Fruit fly (Drosophila melanogaster) whole organism, embryonic: ENCODE measurements around the gene Uba4.

Experiments
- Antp ChIP-seq: fragments of 200-800 bp; sonication (Bioruptor generic); optimal IDR thresholded peaks from 3 replicates; lab custom pipeline; 2016; ENCODE audit warnings: missing biosample characterization, missing genetic modification characterization
- Awh ChIP-seq: fragments of 200-800 bp; sonication (Bioruptor generic); IDR thresholded peaks from 2 replicates; pipeline ENCODE4, ENCODE4 v1.3.6; 2022; ENCODE audit warnings: missing biosample characterization, missing genetic modification characterization
- B-H2 ChIP-seq: fragments of 200-800 bp; sonication (Bioruptor generic); optimal IDR thresholded peaks from 2 replicates; lab custom pipeline; 2018; ENCODE audit warnings: missing biosample characterization, mild to moderate bottlenecking, missing genetic modification characterization
- CG10274 ChIP-seq: fragments of 200-800 bp; sonication (Bioruptor generic); optimal IDR thresholded peaks from 3 replicates; lab custom pipeline; 2017; ENCODE audit warnings: missing biosample characterization, mild to moderate bottlenecking, missing genetic modification characterization
- CG10654 ChIP-seq: fragments of 200-800 bp; sonication (Bioruptor generic); optimal IDR thresholded peaks from 2 replicates; lab custom pipeline; 2016; ENCODE audit warnings: missing biosample characterization, missing genetic modification characterization
- CG12104 ChIP-seq: fragments of 200-800 bp; sonication (Bioruptor generic); optimal IDR thresholded peaks from 3 replicates; lab custom pipeline; 2016; ENCODE audit warnings: missing biosample characterization, missing genetic modification characterization
- CG12155 ChIP-seq: fragments of 200-800 bp; sonication (Bioruptor generic); optimal IDR thresholded peaks from 3 replicates; lab custom pipeline; 2016; ENCODE audit warnings: missing biosample characterization, missing genetic modification characterization
- CG13123 ChIP-seq: fragments of 200-800 bp; sonication (Bioruptor generic); optimal IDR thresholded peaks from 2 replicates; lab custom pipeline; 2016; ENCODE audit warnings: missing biosample characterization, missing genetic modification characterization
- CG13424 ChIP-seq: fragments of 200-800 bp; sonication (Bioruptor generic); optimal IDR thresholded peaks from 2 replicates; lab custom pipeline; 2019; ENCODE audit warnings: missing biosample characterization, mild to moderate bottlenecking, missing genetic modification characterization, moderate library complexity
- CG1647 ChIP-seq: fragments of 200-800 bp; sonication (Bioruptor generic); optimal IDR thresholded peaks from 3 replicates; lab custom pipeline; 2016; ENCODE audit warnings: missing biosample characterization, missing genetic modification characterization
- CG16863 ChIP-seq: fragments of 200-800 bp; sonication (Bioruptor generic); optimal IDR thresholded peaks from 3 replicates; lab custom pipeline; 2016; ENCODE audit warnings: missing biosample characterization, missing genetic modification characterization
- CG17568 ChIP-seq: fragments of 200-800 bp; sonication (Bioruptor generic); optimal IDR thresholded peaks from 2 replicates; lab custom pipeline; 2018; ENCODE audit warnings: missing biosample characterization, mild to moderate bottlenecking, missing genetic modification characterization, moderate library complexity
- CG18011 ChIP-seq: fragments of 200-800 bp; sonication (Bioruptor generic); optimal IDR thresholded peaks from 2 replicates; lab custom pipeline; 2017; ENCODE audit warnings: missing biosample characterization, missing genetic modification characterization, mild to moderate bottlenecking, moderate library complexity, missing genotype
- CG30020 ChIP-seq: fragments of 200-800 bp; optimal IDR thresholded peaks from 2 replicates; lab custom pipeline; 2019; ENCODE audit warnings: missing biosample characterization, mild to moderate bottlenecking, missing genetic modification characterization, moderate library complexity
- CG32532 ChIP-seq: fragments of 200-800 bp; sonication (Bioruptor generic); IDR thresholded peaks from 2 replicates; pipeline ENCODE4 v1.3.6; 2022; ENCODE audit warnings: missing biosample characterization, missing genetic modification characterization
- CG33213 ChIP-seq: fragments of 200-800 bp; sonication (Bioruptor generic); optimal IDR thresholded peaks from 3 replicates; lab custom pipeline; 2016; ENCODE audit warnings: missing biosample characterization, missing genetic modification characterization
- CG3726 ChIP-seq: fragments of 200-800 bp; sonication (Bioruptor generic); IDR thresholded peaks from 3 replicates; pipeline ENCODE4, ENCODE4 v1.3.6; 2022; ENCODE audit warnings: missing biosample characterization, missing genetic modification characterization
- CG6854 ChIP-seq: fragments of 200-800 bp; sonication (Bioruptor generic); optimal IDR thresholded peaks from 3 replicates; lab custom pipeline; 2017; ENCODE audit warnings: missing biosample characterization, mild to moderate bottlenecking, missing genetic modification characterization
- CG7928 ChIP-seq: fragments of 200-800 bp; sonication (Bioruptor generic); optimal IDR thresholded peaks from 2 replicates; lab custom pipeline; 2017; ENCODE audit warnings: missing biosample characterization, mild to moderate bottlenecking, missing genetic modification characterization
- CG8359 ChIP-seq: fragments of 200-800 bp; sonication (Bioruptor generic); optimal IDR thresholded peaks from 2 replicates; lab custom pipeline; 2017; ENCODE audit warnings: missing biosample characterization, mild to moderate bottlenecking, missing genetic modification characterization, borderline replicate concordance
- CG9609 ChIP-seq: fragments of 200-800 bp; sonication (Bioruptor generic); optimal IDR thresholded peaks from 3 replicates; lab custom pipeline; 2016; ENCODE audit warnings: missing biosample characterization, missing genetic modification characterization
- CG9932 ChIP-seq: fragments of 200-800 bp; sonication (Bioruptor generic); IDR thresholded peaks from 2 replicates; pipeline ENCODE4 v1.3.6; 2022; ENCODE audit warnings: missing biosample characterization, missing genetic modification characterization
- Dbx ChIP-seq: fragments of 200-800 bp; sonication (Bioruptor generic); IDR thresholded peaks from 3 replicates; pipeline ENCODE4 v1.3.6; 2022; ENCODE audit warnings: missing biosample characterization, missing genetic modification characterization
- Dfd ChIP-seq, 2 experiments: fragments of >200 bp; optimal IDR thresholded peaks; 2 replicates each; lab custom pipeline; 2017; ENCODE audit warnings: missing biosample characterization in 2 of 2, missing genetic modification characterization in 2 of 2
- Fer1 ChIP-seq: fragments of 200-800 bp; sonication (Bioruptor generic); optimal IDR thresholded peaks from 2 replicates; lab custom pipeline; 2017; ENCODE audit warnings: missing biosample characterization, mild to moderate bottlenecking, missing genetic modification characterization
- Hr78 ChIP-seq, 2 experiments: fragments of 200-800 bp in 1 of 2; fragments of >200 bp in 1 of 2; sonication (Bioruptor generic) in 1 of 2; optimal IDR thresholded peaks; 2 replicates each; lab custom pipeline; 2017 to 2019; ENCODE audit warnings: missing biosample characterization in 2 of 2, missing genetic modification characterization in 2 of 2, mild to moderate bottlenecking in 1 of 2, moderate library complexity in 1 of 2
- Nf-YB ChIP-seq: fragments of 200-800 bp; sonication (Bioruptor generic); optimal IDR thresholded peaks from 3 replicates; lab custom pipeline; 2019; ENCODE audit warnings: missing biosample characterization, mild to moderate bottlenecking, missing genetic modification characterization, moderate library complexity
- Oli ChIP-seq: fragments of 200-800 bp; sonication (Bioruptor generic); optimal IDR thresholded peaks from 2 replicates; lab custom pipeline; 2018; ENCODE audit warnings: missing biosample characterization, mild to moderate bottlenecking, missing genetic modification characterization, moderate library complexity
- Opbp ChIP-seq: fragments of 200-800 bp; sonication (Bioruptor generic); IDR thresholded peaks from 3 replicates; pipeline ENCODE4 v1.3.6; 2022; ENCODE audit warnings: missing biosample characterization, missing genetic modification characterization; ENCODE audit not compliant: partially characterized antibody
- Sin3A ChIP-seq: fragments of >200 bp; optimal IDR thresholded peaks from 2 replicates; lab custom pipeline; 2018
- Sox100B ChIP-seq: fragments of 200-800 bp; sonication (Bioruptor generic); optimal IDR thresholded peaks from 3 replicates; lab custom pipeline; 2018; ENCODE audit warnings: missing biosample characterization, mild to moderate bottlenecking, missing genetic modification characterization
- Sox102F ChIP-seq: fragments of 200-800 bp; sonication (Bioruptor generic); optimal IDR thresholded peaks from 2 replicates; lab custom pipeline; 2018; ENCODE audit warnings: missing biosample characterization, mild to moderate bottlenecking, missing genetic modification characterization, moderate library complexity
- Sry-δ ChIP-seq: fragments of 200-800 bp; sonication (Bioruptor generic); optimal IDR thresholded peaks from 2 replicates; lab custom pipeline; 2016; ENCODE audit warnings: missing biosample characterization, missing genetic modification characterization
- Vsx1 ChIP-seq: fragments of 200-800 bp; sonication (Bioruptor generic); optimal IDR thresholded peaks from 2 replicates; lab custom pipeline; 2017; ENCODE audit warnings: missing biosample characterization, mild to moderate bottlenecking, missing genetic modification characterization, missing genetic modification reagents
- ac ChIP-seq: fragments of 200-800 bp; sonication (Bioruptor generic); optimal IDR thresholded peaks from 3 replicates; lab custom pipeline; 2017; ENCODE audit warnings: missing biosample characterization, mild to moderate bottlenecking, missing genetic modification characterization
- ato ChIP-seq: fragments of 200-800 bp; sonication (Bioruptor generic); IDR thresholded peaks from 2 replicates; pipeline ENCODE4 v1.3.6; 2022; ENCODE audit warnings: missing biosample characterization, missing genetic modification characterization; ENCODE audit not compliant: partially characterized antibody
- gro ChIP-seq: fragments of 200-800 bp; sonication (Bioruptor generic); optimal IDR thresholded peaks from 2 replicates; lab custom pipeline; 2016; ENCODE audit warnings: missing biosample characterization, missing genetic modification characterization
- lola ChIP-seq, 3 experiments: fragments of >200 bp in 2 of 3; fragments of 200-800 bp in 1 of 3; sonication (Bioruptor generic) in 1 of 3; optimal IDR thresholded peaks; 2 replicates each; lab custom pipeline; 2017 to 2019; ENCODE audit warnings: missing biosample characterization in 3 of 3, missing genetic modification characterization in 3 of 3, mild to moderate bottlenecking in 1 of 3, moderate library complexity in 1 of 3
- odd ChIP-seq: fragments of 200-800 bp; sonication (Bioruptor generic); optimal IDR thresholded peaks from 2 replicates; lab custom pipeline; 2017; ENCODE audit warnings: missing biosample characterization, mild to moderate bottlenecking, missing genetic modification characterization
- onecut ChIP-seq: fragments of 200-800 bp; sonication (Bioruptor generic); IDR thresholded peaks from 2 replicates; pipeline ENCODE4 v1.3.6; 2022; ENCODE audit warnings: missing biosample characterization, missing genetic modification characterization
- p53 ChIP-seq: fragments of 200-800 bp; sonication (Bioruptor generic); optimal IDR thresholded peaks from 2 replicates; lab custom pipeline; 2016; ENCODE audit warnings: missing biosample characterization, missing genetic modification characterization
- row ChIP-seq: fragments of 200-800 bp; sonication (Bioruptor generic); IDR thresholded peaks from 3 replicates; pipeline ENCODE4 v1.3.6; 2022; ENCODE audit warnings: missing biosample characterization, missing genetic modification characterization
- sens ChIP-seq: fragments of 200-800 bp; sonication (Bioruptor generic); peaks from one replicate; lab custom pipeline; 2016; ENCODE audit warnings: missing biosample characterization, missing genetic modification characterization
- stwl ChIP-seq: fragments of 200-800 bp; sonication (Bioruptor generic); optimal IDR thresholded peaks from 3 replicates; lab custom pipeline; 2018; ENCODE audit warnings: missing biosample characterization, mild to moderate bottlenecking, missing genetic modification characterization, moderate library complexity
- tap ChIP-seq: fragments of 200-800 bp; optimal IDR thresholded peaks from 3 replicates; lab custom pipeline; 2019; ENCODE audit warnings: missing biosample characterization, mild to moderate bottlenecking, missing genetic modification characterization, moderate library complexity
- tin ChIP-seq: fragments of 200-800 bp; sonication (Bioruptor generic); optimal IDR thresholded peaks from 3 replicates; lab custom pipeline; 2016; ENCODE audit warnings: missing biosample characterization, missing genetic modification characterization
- tup ChIP-seq: fragments of 200-800 bp; sonication (Bioruptor generic); optimal IDR thresholded peaks from 2 replicates; lab custom pipeline; 2016; ENCODE audit warnings: missing biosample characterization, mild to moderate bottlenecking, missing genetic modification characterization, moderate library complexity
- twi ChIP-seq: fragments of 200-800 bp; optimal IDR thresholded peaks from 2 replicates; lab custom pipeline; 2019; ENCODE audit warnings: missing biosample characterization, mild to moderate bottlenecking, missing genetic modification characterization, moderate library complexity
- tx ChIP-seq: fragments of 200-800 bp; sonication (Bioruptor generic); optimal IDR thresholded peaks from 2 replicates; lab custom pipeline; 2016; ENCODE audit warnings: missing biosample characterization, missing genetic modification characterization
- wek ChIP-seq: fragments of 200-800 bp; sonication (Bioruptor generic); optimal IDR thresholded peaks from 3 replicates; lab custom pipeline; 2018; ENCODE audit warnings: missing biosample characterization, mild to moderate bottlenecking, missing genetic modification characterization, moderate library complexity

Uba4 gene

DNA sequence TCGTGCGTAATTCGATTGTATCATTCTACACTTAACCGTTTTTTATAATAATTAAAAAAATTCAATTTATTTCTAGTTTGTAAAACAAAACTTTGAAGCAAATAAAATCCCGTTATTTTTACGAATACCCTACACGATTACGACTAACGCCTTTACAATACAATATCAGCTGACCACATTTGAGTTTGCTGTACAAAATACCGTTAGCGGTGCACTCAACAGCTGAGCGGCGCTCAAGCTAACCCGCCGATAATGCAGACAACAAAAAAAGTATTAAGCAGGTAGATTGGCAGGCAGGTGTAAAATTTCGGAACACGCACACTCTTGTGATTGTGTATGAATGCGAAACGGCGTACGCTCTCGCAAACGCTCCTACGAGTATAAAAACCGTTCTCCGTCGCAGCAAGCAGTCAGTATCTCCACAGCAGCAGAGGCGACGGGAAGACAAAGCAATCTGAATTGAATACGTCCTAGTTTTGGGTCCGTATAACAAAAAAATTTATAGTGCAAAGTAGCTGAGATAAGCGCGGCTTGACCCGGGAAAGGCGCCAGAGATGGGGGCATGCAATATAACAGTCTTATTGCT is 4.6 kb downstream of the Uba4 start, which contains the start of gene Acer (continued):
- peak; percentile 37 for TF ChIP-seq CG10274 (GFP tag; lab: Kevin White, UChicago)
- TF ChIP-seq row, result peak; percentile 34; the same call in 1 of the 3 replicates
- TF ChIP-seq Opbp (GFP tag; lab: Robert Waterston, UW), result peak; percentile 42; the same call in 2 of the 3 replicates
- peak in 1 of 2 experiments; percentile 87 for TF ChIP-seq Hr78 (GFP tag; optimal IDR thresholded peaks at IDR 0.05; lab: Kevin White, UChicago)
- TF ChIP-seq Sox102F (GFP tag; lab: Kevin White, UChicago), result peak; percentile 24
- TF ChIP-seq tin (GFP tag; lab: Kevin White, UChicago), result peak; percentile 3
- TF ChIP-seq ac (GFP tag; lab: Kevin White, UChicago), result peak; percentile 78
- no peak for TF ChIP-seq CG9609 (GFP tag; lab: Kevin White, UChicago)
- TF ChIP-seq Sry-δ (GFP tag; lab: Kevin White, UChicago), result no peak
- no peak for TF ChIP-seq lola (GFP tag; optimal IDR thresholded peaks at IDR 0.05; lab: Kevin White, UChicago)
- TF ChIP-seq CG12104, result no peak
- no peak for TF ChIP-seq CG17568 (GFP tag; lab: Kevin White, UChicago)
- TF ChIP-seq CG32532, result 0 out of 2 replicates have a peak, but pooled peaks have one; percentile 21
- TF ChIP-seq Antp (GFP tag; lab: Kevin White, UChicago), result no peak
- peak; percentile 95 for TF ChIP-seq wek (GFP tag; lab: Kevin White, UChicago)
- TF ChIP-seq ato (GFP tag; lab: Robert Waterston, UW), result no peak; the same call in 1 of the 2 replicates
- peak; percentile 11; the same call in 1 of the 2 replicates for TF ChIP-seq onecut (GFP tag; lab: Robert Waterston, UW)
- no peak for TF ChIP-seq CG9932 (GFP tag; lab: Robert Waterston, UW)
- TF ChIP-seq CG1647 (GFP tag; lab: Kevin White, UChicago), result no peak
- no peak for TF ChIP-seq tup (GFP tag; lab: Kevin White, UChicago)
- no peak for TF ChIP-seq tap
- TF ChIP-seq twi, result no peak
- TF ChIP-seq CG8359, result no peak
- no peak for TF ChIP-seq tx (GFP tag; lab: Kevin White, UChicago)
- TF ChIP-seq CG33213 (GFP tag; lab: Kevin White, UChicago), result no peak
- TF ChIP-seq CG12155 (GFP tag; lab: Kevin White, UChicago), result no peak
- TF ChIP-seq Awh (GFP tag; lab: Robert Waterston, UW), result no peak
- TF ChIP-seq odd (GFP tag; lab: Kevin White, UChicago), result no peak
- TF ChIP-seq stwl, result peak; percentile 54
- no peak for TF ChIP-seq Dbx (GFP tag; lab: Robert Waterston, UW)
- no peak for TF ChIP-seq CG3726 (GFP tag; lab: Robert Waterston, UW)
- TF ChIP-seq Sin3A, result no peak
- peak; percentile 24 for TF ChIP-seq gro (GFP tag; lab: Kevin White, UChicago)
- TF ChIP-seq CG13424 (tag; lab: Kevin White, UChicago), result peak; percentile 18
- no peak for TF ChIP-seq CG6854 (GFP tag; lab: Kevin White, UChicago)
- peak; percentile 80 for TF ChIP-seq sens
- TF ChIP-seq CG16863 (GFP tag; lab: Kevin White, UChicago), result no peak
- TF ChIP-seq CG18011 (GFP tag; lab: Kevin White, UChicago), result no peak
- TF ChIP-seq Dfd (GFP tag; optimal IDR thresholded peaks at IDR 0.05; lab: Kevin White, UChicago), result no peak
- no peak for TF ChIP-seq Sox100B (GFP tag; lab: Kevin White, UChicago)
- no peak for TF ChIP-seq B-H2 (GFP tag; lab: Kevin White, UChicago)
- TF ChIP-seq CG30020, result no peak
- TF ChIP-seq Nf-YB (GFP tag; lab: Kevin White, UChicago), result peak; percentile 5
- peak; percentile 8 for TF ChIP-seq Fer1
- TF ChIP-seq CG13123 (GFP tag; lab: Kevin White, UChicago), result no peak
- TF ChIP-seq Vsx1 (GFP tag; lab: Kevin White, UChicago), result no peak
- TF ChIP-seq Oli, result no peak
- TF ChIP-seq CG7928 (GFP tag; lab: Kevin White, UChicago), result no peak
- no peak for TF ChIP-seq CG10654 (GFP tag; lab: Kevin White, UChicago)
- TF ChIP-seq p53 (GFP tag; lab: Kevin White, UChicago), result peak; percentile 24
